Fruit fly (Drosophila melanogaster) whole organism, embryonic: Measurements from ENCODE around the gene SP555.

Experiments used
- CG12236 ChIP-seq: fragments of 200-800 bp; sonication (Bioruptor generic); optimal IDR thresholded peaks from 2 replicates; lab custom pipeline; 2016; ENCODE audit warnings: missing biosample characterization, missing genetic modification characterization
- CG14860 ChIP-seq: fragments of 200-800 bp; sonication (Bioruptor generic); IDR thresholded peaks from 3 replicates; pipeline ENCODE4 v1.3.6; 2022; ENCODE audit warnings: missing biosample characterization, missing genetic modification characterization; ENCODE audit not compliant: partially characterized antibody
- CG4424 ChIP-seq: fragments of 200-800 bp; sonication (Bioruptor generic); optimal IDR thresholded peaks from 3 replicates; lab custom pipeline; 2016; ENCODE audit warnings: missing biosample characterization, missing genetic modification characterization
- CG9609 ChIP-seq: fragments of 200-800 bp; sonication (Bioruptor generic); optimal IDR thresholded peaks from 3 replicates; lab custom pipeline; 2016; ENCODE audit warnings: missing biosample characterization, missing genetic modification characterization
- Ets65A ChIP-seq: fragments of 200-800 bp; sonication (Bioruptor generic); peaks from one replicate; lab custom pipeline; 2016; ENCODE audit warnings: missing biosample characterization, missing genetic modification characterization
- Side ChIP-seq: fragments of 200-800 bp; sonication (Bioruptor generic); optimal IDR thresholded peaks from 2 replicates; lab custom pipeline; 2016; ENCODE audit warnings: missing biosample characterization, missing genetic modification characterization
- az2 ChIP-seq: fragments of 200-800 bp; sonication (Bioruptor generic); optimal IDR thresholded peaks from 3 replicates; lab custom pipeline; 2016; ENCODE audit warnings: missing biosample characterization, missing genetic modification characterization
- klu ChIP-seq: fragments of 200-800 bp; sonication (Bioruptor generic); IDR thresholded peaks from 2 replicates; pipeline ENCODE4 v1.3.6; 2022; ENCODE audit warnings: missing biosample characterization, missing genetic modification characterization
- lab ChIP-seq: fragments of 200-800 bp; sonication (Bioruptor generic); optimal IDR thresholded peaks from 3 replicates; lab custom pipeline; 2017; ENCODE audit warnings: missing biosample characterization, missing genetic modification characterization, mild to moderate bottlenecking, moderate library complexity, missing genetic modification reagents

DNA sequence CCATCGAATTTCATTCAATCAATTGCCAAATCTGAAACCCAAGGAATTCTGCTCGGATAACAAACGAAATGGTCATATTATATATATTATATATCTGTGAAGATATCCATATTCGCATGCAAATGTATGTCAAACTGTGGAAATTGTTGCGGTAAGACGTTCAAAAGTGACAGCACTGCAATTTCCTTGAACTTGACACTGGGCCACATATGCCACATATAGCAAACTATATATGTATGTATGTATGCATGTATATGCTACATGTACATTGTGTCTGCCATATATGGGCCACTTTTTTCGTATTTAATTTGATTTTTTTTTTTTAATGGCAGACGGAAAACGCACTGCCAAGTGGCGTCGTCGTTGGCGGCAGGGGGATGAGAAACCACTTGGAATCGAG is 17.0 kb upstream of the SP555 start:
- no peak for TF ChIP-seq klu (GFP tag; lab: Robert Waterston, UW)
- TF ChIP-seq CG12236 (GFP tag; lab: Kevin White, UChicago), result no peak
- TF ChIP-seq CG9609 (GFP tag; lab: Kevin White, UChicago), result no peak
- TF ChIP-seq az2, result no peak
- no peak for TF ChIP-seq CG14860 (GFP tag; lab: Robert Waterston, UW)
- no peak for TF ChIP-seq CG4424 (GFP tag; lab: Kevin White, UChicago)
- no peak for TF ChIP-seq Side (GFP tag; lab: Kevin White, UChicago)
- TF ChIP-seq Ets65A (GFP tag; lab: Kevin White, UChicago), result no peak
- no peak for TF ChIP-seq lab (GFP tag; lab: Kevin White, UChicago)
